Worm (Caenorhabditis elegans) whole organism, L1 larva: ENCODE data around the gene cytb-5.1.

Source experiments
- fos-1 ChIP-seq: fragments of 150-350 bp; optimal IDR thresholded peaks from 2 replicates; lab custom pipeline; 2014; ENCODE audit warnings: missing biosample characterization, missing genetic modification characterization
- lin-13 ChIP-seq: fragments of 150-350 bp; optimal IDR thresholded peaks from 2 replicates; lab custom pipeline; 2014; ENCODE audit warnings: missing biosample characterization, missing genetic modification reagents, missing genetic modification characterization
- nhr-28 ChIP-seq: fragments of 150-350 bp; optimal IDR thresholded peaks from 2 replicates; lab custom pipeline; 2014; ENCODE audit warnings: missing biosample characterization, missing genetic modification characterization
- ztf-11 ChIP-seq, 2 experiments: sonication (generic microtip); optimal IDR thresholded peaks; 2 replicates each; lab custom pipeline; 2016 to 2017; ENCODE audit warnings: missing genetic modification characterization in 2 of 2, missing biosample characterization in 1 of 2, missing compliant biosample characterization in 1 of 2

DNA sequence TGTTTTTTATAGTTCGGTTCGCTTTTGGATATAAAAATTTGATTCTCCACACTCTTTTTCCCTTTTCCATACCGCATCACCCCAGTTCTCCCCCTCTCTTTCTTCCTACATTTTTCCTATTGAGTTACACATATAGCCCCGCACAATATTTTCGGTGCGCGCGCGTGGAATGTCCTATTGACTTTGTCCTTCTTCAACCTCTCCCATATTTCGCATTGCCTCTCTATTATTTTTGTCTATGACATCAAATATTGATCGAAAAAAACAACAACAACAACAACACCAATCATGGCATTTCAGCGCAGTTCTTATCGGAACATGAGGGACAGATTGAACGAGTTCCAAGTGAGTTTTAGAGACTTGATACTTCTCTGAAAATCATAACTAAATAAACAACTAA is 41.9 kb upstream of the cytb-5.1 start, which contains the start of gene syx-2:
- TF ChIP-seq ztf-11 (tag; optimal IDR thresholded peaks at IDR 0.05; lab: Kevin White, UChicago) (no peak), fos-1 (tag; lab: Kevin White, UChicago) (no peak), lin-13 (no peak), nhr-28 (no peak)
